Worm (Caenorhabditis elegans): ENCODE data around the gene dhs-26.

The dhs-26 gene

ce11 chrX:3362378-3362777 is at the start of gene dhs-26:
dhs-26 (minus strand) TSS chrX:3362493.
- TF ChIP-seq dmd-4 (tag; optimal IDR thresholded peaks at IDR 0.05) = no peak
- no peak for TF ChIP-seq nhr-21 (tag; optimal IDR thresholded peaks at IDR 0.05)
- no peak for TF ChIP-seq Y55F3AM.14 (GFP tag; optimal IDR thresholded peaks at IDR 0.05)
- no peak for TF ChIP-seq ceh-16 (tag; optimal IDR thresholded peaks at IDR 0.05)
- no peak for TF ChIP-seq elt-3 (tag; optimal IDR thresholded peaks at IDR 0.05)
- TF ChIP-seq R02D3.7 (tag; optimal IDR thresholded peaks at IDR 0.05) = no peak
- no peak for TF ChIP-seq crh-2 (tag; optimal IDR thresholded peaks at IDR 0.05)
- TF ChIP-seq unc-55 (GFP tag; optimal IDR thresholded peaks at IDR 0.05) = no peak
- TF ChIP-seq ztf-4 (tag; optimal IDR thresholded peaks at IDR 0.05) = no peak
- no peak for TF ChIP-seq nhr-11 (tag; optimal IDR thresholded peaks at IDR 0.05)
- no peak for TF ChIP-seq nhr-23 (tag; optimal IDR thresholded peaks at IDR 0.05)
- no peak for TF ChIP-seq snpc-4 (tag; optimal IDR thresholded peaks at IDR 0.05)
- no peak for TF ChIP-seq zag-1 (tag; optimal IDR thresholded peaks at IDR 0.05)
- no peak for TF ChIP-seq ama-1 (optimal IDR thresholded peaks at IDR 0.05)
- no peak for TF ChIP-seq ceh-82 (tag; optimal IDR thresholded peaks at IDR 0.05)
- no peak for TF ChIP-seq mab-5 (tag; optimal IDR thresholded peaks at IDR 0.05)
- TF ChIP-seq peb-1 (tag; optimal IDR thresholded peaks at IDR 0.05) = no peak

- TF ChIP-seq mab-5 (tag; optimal IDR thresholded peaks at IDR 0.05) (no peak), ama-1 (optimal IDR thresholded peaks at IDR 0.05) (no peak), snpc-4 (tag; optimal IDR thresholded peaks at IDR 0.05) (no peak), ZK546.5 (tag; optimal IDR thresholded peaks at IDR 0.05) (no peak), ceh-16 (tag; optimal IDR thresholded peaks at IDR 0.05) (no peak), nhr-21 (tag; optimal IDR thresholded peaks at IDR 0.05) (no peak), unc-39 (tag; optimal IDR thresholded peaks at IDR 0.05) (no peak), crh-2 (tag; optimal IDR thresholded peaks at IDR 0.05) (no peak), zag-1 (tag; optimal IDR thresholded peaks at IDR 0.05) (no peak), fos-1 (tag; optimal IDR thresholded peaks at IDR 0.05) (peak; percentile 33), nhr-6 (tag; optimal IDR thresholded peaks at IDR 0.05) (no peak), F13H6.1 (tag; optimal IDR thresholded peaks at IDR 0.05) (peak; percentile 29), nhr-11 (tag; optimal IDR thresholded peaks at IDR 0.05) (no peak), dmd-4 (tag; optimal IDR thresholded peaks at IDR 0.05) (no peak), Y55F3AM.14 (GFP tag; optimal IDR thresholded peaks at IDR 0.05) (no peak), ceh-82 (tag; optimal IDR thresholded peaks at IDR 0.05) (no peak), elt-1 (tag; optimal IDR thresholded peaks at IDR 0.05) (no peak)
Measured at ce11 chrX:3411565-3412022, 49.3 kb upstream of the dhs-26 start, which contains the start of gene unc-78. unc-78 (minus strand) TSS chrX:3411615.

DNA sequence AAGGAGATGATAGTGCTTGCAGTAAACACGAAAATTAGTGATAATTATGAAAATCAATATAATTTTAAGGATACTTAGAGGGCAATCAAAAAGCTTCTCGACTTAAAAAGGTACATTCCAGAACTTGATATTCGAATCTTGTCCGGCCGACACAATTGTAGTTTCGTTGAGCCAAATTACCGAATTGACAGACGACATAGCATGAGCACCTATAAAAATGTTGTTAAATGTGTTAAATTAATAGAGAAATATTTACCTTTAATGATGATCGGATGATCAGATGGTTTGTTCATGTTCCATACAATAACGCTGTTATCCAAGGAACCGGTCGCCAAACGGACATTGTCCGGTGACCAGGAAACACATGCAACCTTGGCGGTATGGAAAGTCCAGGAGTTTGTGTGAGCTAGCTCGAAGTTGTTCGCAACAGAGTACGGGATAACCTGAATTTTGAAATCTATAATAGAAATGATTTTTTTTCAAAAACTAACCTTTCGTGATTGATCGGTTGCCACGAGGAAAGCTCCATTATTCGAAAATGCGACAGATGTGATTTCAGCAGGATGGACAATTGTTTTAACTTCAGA is 46.5 kb upstream of the dhs-26 start:
- TF ChIP-seq snpc-4 (tag; optimal IDR thresholded peaks at IDR 0.05) = no peak
- no peak for TF ChIP-seq dmd-4 (tag; optimal IDR thresholded peaks at IDR 0.05)
- TF ChIP-seq mab-5 (tag; optimal IDR thresholded peaks at IDR 0.05) = no peak

ce11 chrX:3403195-3403594 is 40.9 kb upstream of the dhs-26 start, which contains the start of gene vit-5:
vit-5 (plus strand) TSS chrX:3403471.
- TF ChIP-seq lin-11 (tag; optimal IDR thresholded peaks at IDR 0.05) (no peak), aly-2 (tag; optimal IDR thresholded peaks at IDR 0.05) (no peak), ztf-4 (tag; optimal IDR thresholded peaks at IDR 0.05) (no peak), nhr-12 (tag; optimal IDR thresholded peaks at IDR 0.05) (no peak), nhr-10 (tag; optimal IDR thresholded peaks at IDR 0.05) (no peak)

DNA sequence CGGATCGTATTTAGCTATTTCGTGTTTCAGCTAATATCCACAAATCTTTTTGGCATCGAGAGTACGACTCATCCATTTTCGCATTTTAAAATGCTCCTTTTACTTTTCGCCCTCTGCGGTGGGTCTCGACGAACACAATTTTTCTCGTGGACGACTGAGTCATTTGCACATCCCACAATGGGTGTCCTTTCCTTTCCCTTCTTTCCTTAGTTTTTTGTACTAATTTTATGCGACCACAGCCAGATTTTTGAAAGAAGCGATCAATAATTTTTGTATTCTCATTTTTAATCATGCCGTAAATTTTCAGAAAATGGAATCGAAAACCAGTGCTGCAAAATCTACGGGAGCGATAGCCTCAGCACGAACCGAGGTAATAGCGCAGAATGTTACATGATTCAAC is 39.4 kb upstream of the dhs-26 start, which contains the start of gene C04F6.9:
Gene C04F6.9 (plus strand): TSS at position 301 of the 400 bp plus-strand sequence.
- TF ChIP-seq nhr-12 (tag; optimal IDR thresholded peaks at IDR 0.05) (no peak), sma-9 (GFP tag; optimal IDR thresholded peaks at IDR 0.05) (no peak), sma-9 (tag; optimal IDR thresholded peaks at IDR 0.05) (no peak), aly-2 (tag; optimal IDR thresholded peaks at IDR 0.05) (no peak), nhr-11 (tag; optimal IDR thresholded peaks at IDR 0.05) (no peak), nhr-6 (tag; optimal IDR thresholded peaks at IDR 0.05) (no peak), lin-39 (tag; optimal IDR thresholded peaks at IDR 0.05) (no peak), nhr-23 (tag; optimal IDR thresholded peaks at IDR 0.05) (no peak), unc-62 (GFP tag; optimal IDR thresholded peaks at IDR 0.05) (no peak), zag-1 (tag; optimal IDR thresholded peaks at IDR 0.05) (no peak), egl-27 (tag; optimal IDR thresholded peaks at IDR 0.05) (no peak), ama-1 (optimal IDR thresholded peaks at IDR 0.05) (no peak), C34F6.9 (tag; optimal IDR thresholded peaks at IDR 0.05) (no peak)

Measured in whole organism, L2 larva.